Worm (Caenorhabditis elegans) whole organism, young adult: ENCODE results near the gene ZK856.5.
"Not testable (repeated sequence)": the region's sequence is repeated elsewhere in the genome, so short reads cannot be mapped to it uniquely, and the experiment has no call there.

Experiments used
- F39B2.1 ChIP-seq: fragments of 200-800 bp; sonication (Bioruptor generic); IDR thresholded peaks from 2 replicates; pipeline ENCODE4 v1.3.6; 2022; ENCODE audit warnings: missing genetic modification reagents, missing genetic modification characterization, missing compliant biosample characterization
- hlh-26 ChIP-seq: fragments of 200-800 bp; sonication (Bioruptor generic); conservative IDR thresholded peaks from 2 replicates; pipeline ENCODE4 v1.3.6; 2022; ENCODE audit warnings: missing genetic modification reagents, missing genetic modification characterization, missing compliant biosample characterization

DNA sequence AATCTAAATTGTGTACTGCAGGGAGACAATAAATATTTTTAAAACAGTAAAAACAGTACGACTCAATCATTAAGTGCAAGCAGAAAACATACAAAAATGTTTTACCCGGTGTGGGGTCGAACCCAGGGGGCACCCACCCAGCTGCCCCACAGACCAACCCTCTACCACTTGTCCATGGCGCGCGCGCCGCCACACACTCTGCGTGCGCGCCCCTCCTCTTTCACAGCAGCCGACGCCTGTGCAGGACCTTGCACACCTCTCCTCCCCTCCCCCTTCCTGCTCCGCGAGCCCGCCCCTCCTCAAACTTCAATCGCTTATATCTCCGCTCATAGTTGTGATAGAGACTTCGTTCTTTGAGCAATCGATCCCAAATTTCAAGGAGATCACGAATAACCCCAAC lies 53.3 kb downstream of the ZK856.5 start:
- TF ChIP-seq F39B2.1; hlh-26 (GFP tag; lab: Robert Waterston, UW): not testable (repeated sequence)
